Worm (Caenorhabditis elegans) whole organism, L1 larva: Measurements from ENCODE around the gene F21D9.2.

Experiments used
- C04F5.9 ChIP-seq: sonication (generic microtip); optimal IDR thresholded peaks from 2 replicates; lab custom pipeline; 2016; ENCODE audit warnings: missing genetic modification characterization, missing compliant biosample characterization
- C16A3.4 ChIP-seq: fragments of 150-350 bp; optimal IDR thresholded peaks from 2 replicates; lab custom pipeline; 2014; ENCODE audit warnings: missing biosample characterization, missing genetic modification characterization
- F16B12.6 ChIP-seq: fragments of 150-350 bp; optimal IDR thresholded peaks from 2 replicates; lab custom pipeline; 2014; ENCODE audit warnings: missing biosample characterization, missing genetic modification characterization
- Y116A8C.19 ChIP-seq: sonication (generic microtip); optimal IDR thresholded peaks from 2 replicates; lab custom pipeline; 2016; ENCODE audit warnings: missing compliant biosample characterization, missing genetic modification characterization, borderline replicate concordance
- aha-1 ChIP-seq: fragments of 150-350 bp; optimal IDR thresholded peaks from 2 replicates; lab custom pipeline; 2014; ENCODE audit warnings: missing biosample characterization, missing genetic modification characterization
- alr-1 ChIP-seq: fragments of 200-800 bp; sonication (Bioruptor generic); optimal IDR thresholded peaks from 2 replicates; lab custom pipeline; 2018; ENCODE audit warnings: borderline replicate concordance, mild to moderate bottlenecking, missing genetic modification characterization, missing compliant biosample characterization
- blmp-1 ChIP-seq: fragments of 150-350 bp; optimal IDR thresholded peaks from 2 replicates; lab custom pipeline; 2014; ENCODE audit warnings: missing biosample characterization, missing genetic modification characterization
- ceh-82 ChIP-seq, 3 experiments: fragments of 150-350 bp in 1 of 3; sonication (generic microtip) in 2 of 3; optimal IDR thresholded peaks; 2 replicates each; lab custom pipeline; 2014 to 2017; ENCODE audit warnings: missing biosample characterization in 3 of 3, missing genetic modification characterization in 3 of 3
- ceh-90 ChIP-seq: sonication (generic microtip); optimal IDR thresholded peaks from 2 replicates; lab custom pipeline; 2016; ENCODE audit warnings: missing genetic modification characterization, missing compliant biosample characterization
- dsc-1 ChIP-seq: sonication (generic microtip); optimal IDR thresholded peaks from 2 replicates; lab custom pipeline; 2016; ENCODE audit warnings: mild to moderate bottlenecking, missing genetic modification characterization, missing compliant biosample characterization
- egl-13 ChIP-seq: sonication (generic microtip); optimal IDR thresholded peaks from 2 replicates; lab custom pipeline; 2016; ENCODE audit warnings: missing genotype, missing genetic modification reagents, missing genetic modification characterization, missing compliant biosample characterization
- egl-27 ChIP-seq, 2 experiments: fragments of 150-350 bp in 1 of 2; sonication (generic microtip); optimal IDR thresholded peaks; 3 replicates each; lab custom pipeline; 2017 to 2018; ENCODE audit warnings: missing biosample characterization in 2 of 2, missing genetic modification characterization in 2 of 2, missing genetic modification reagents in 2 of 2
- elt-2 ChIP-seq: sonication (generic microtip); optimal IDR thresholded peaks from 2 replicates; lab custom pipeline; 2016; ENCODE audit warnings: missing genetic modification characterization, mild to moderate bottlenecking, inconsistent platforms, missing compliant biosample characterization, missing genetic modification reagents
- elt-3 ChIP-seq, 6 experiments: fragments of 150-350 bp in 1 of 6; sonication (generic microtip); optimal IDR thresholded peaks; 2 replicates each; lab custom pipeline; 2017 to 2018; ENCODE audit warnings: missing biosample characterization in 6 of 6, missing genetic modification characterization in 6 of 6, inconsistent platforms in 1 of 6
- fkh-10 ChIP-seq: sonication (generic microtip); optimal IDR thresholded peaks from 2 replicates; lab custom pipeline; 2017; ENCODE audit warnings: missing biosample characterization, missing genetic modification reagents, missing genetic modification characterization
- fkh-8 ChIP-seq: sonication (generic microtip); optimal IDR thresholded peaks from 2 replicates; lab custom pipeline; 2016; ENCODE audit warnings: mild to moderate bottlenecking, missing genetic modification characterization, missing compliant biosample characterization
- grh-1 ChIP-seq: fragments of 200-800 bp; sonication (Bioruptor generic); IDR thresholded peaks from 2 replicates; pipeline ENCODE4 v1.3.6; 2022; ENCODE audit warnings: missing genetic modification reagents, missing genetic modification characterization, missing compliant biosample characterization
- hlh-17 ChIP-seq: fragments of 200-800 bp; sonication (Bioruptor generic); optimal IDR thresholded peaks from 2 replicates; lab custom pipeline; 2018; ENCODE audit warnings: missing genetic modification characterization, mild to moderate bottlenecking, missing compliant biosample characterization, moderate library complexity, borderline replicate concordance
- irx-1 ChIP-seq: sonication (generic microtip); optimal IDR thresholded peaks from 2 replicates; lab custom pipeline; 2016; ENCODE audit warnings: missing genetic modification characterization, missing compliant biosample characterization
- isw-1 ChIP-seq: fragments of 200-800 bp; sonication (Bioruptor generic); IDR thresholded peaks from 2 replicates; pipeline ENCODE4 v1.3.6; 2022; ENCODE audit warnings: missing genetic modification characterization, missing compliant biosample characterization
- jun-1 ChIP-seq: fragments of 150-350 bp; optimal IDR thresholded peaks from 2 replicates; lab custom pipeline; 2014; ENCODE audit warnings: missing biosample characterization, missing genetic modification reagents, missing genetic modification characterization
- lin-13 ChIP-seq: fragments of 150-350 bp; optimal IDR thresholded peaks from 2 replicates; lab custom pipeline; 2014; ENCODE audit warnings: missing biosample characterization, missing genetic modification reagents, missing genetic modification characterization
- lin-15B ChIP-seq: fragments of 150-350 bp; sonication (generic microtip); optimal IDR thresholded peaks from 3 replicates; lab custom pipeline; 2014; ENCODE audit warnings: missing biosample characterization, missing genetic modification characterization
- lin-39 ChIP-seq: fragments of 150-350 bp; optimal IDR thresholded peaks from 2 replicates; lab custom pipeline; 2014; ENCODE audit warnings: missing biosample characterization, missing genetic modification reagents, missing genetic modification characterization
- lir-3 ChIP-seq: sonication (generic microtip); optimal IDR thresholded peaks from 2 replicates; lab custom pipeline; 2016; ENCODE audit warnings: mild to moderate bottlenecking, missing genetic modification characterization, moderate library complexity, missing compliant biosample characterization; ENCODE audit not compliant: poor library complexity
- mdl-1 ChIP-seq, 2 experiments: fragments of 150-350 bp; optimal IDR thresholded peaks; 2 replicates each; lab custom pipeline; 2014 to 2017; ENCODE audit warnings: missing biosample characterization in 2 of 2, missing genetic modification characterization in 2 of 2, inconsistent platforms in 1 of 2
- nhr-11 ChIP-seq: fragments of 150-350 bp; optimal IDR thresholded peaks from 2 replicates; lab custom pipeline; 2014; ENCODE audit warnings: missing biosample characterization, missing genetic modification characterization
- nhr-19 ChIP-seq: fragments of 200-800 bp; sonication (Bioruptor generic); conservative IDR thresholded peaks from 2 replicates; pipeline ENCODE4 v1.3.6; 2022; ENCODE audit warnings: missing genetic modification characterization, missing compliant biosample characterization
- nhr-237 ChIP-seq: fragments of 150-350 bp; optimal IDR thresholded peaks from 2 replicates; lab custom pipeline; 2014; ENCODE audit warnings: missing biosample characterization, missing genetic modification characterization
- nhr-28 ChIP-seq: fragments of 150-350 bp; optimal IDR thresholded peaks from 2 replicates; lab custom pipeline; 2014; ENCODE audit warnings: missing biosample characterization, missing genetic modification characterization
- nhr-76 ChIP-seq: sonication (generic microtip); optimal IDR thresholded peaks from 2 replicates; lab custom pipeline; 2017; ENCODE audit warnings: missing biosample characterization, missing genetic modification characterization
- nhr-84 ChIP-seq: sonication (generic microtip); optimal IDR thresholded peaks from 2 replicates; lab custom pipeline; 2017; ENCODE audit warnings: missing biosample characterization, missing genetic modification characterization
- pax-3 ChIP-seq: fragments of 200-800 bp; sonication (Bioruptor generic); optimal IDR thresholded peaks from 2 replicates; lab custom pipeline; 2018; ENCODE audit warnings: mild to moderate bottlenecking, missing genetic modification characterization, moderate library complexity, missing compliant biosample characterization
- rnt-1 ChIP-seq: sonication (generic microtip); optimal IDR thresholded peaks from 2 replicates; lab custom pipeline; 2016; ENCODE audit warnings: mild to moderate bottlenecking, missing genetic modification characterization, moderate library complexity, missing compliant biosample characterization
- sox-4 ChIP-seq: sonication (generic microtip); optimal IDR thresholded peaks from 2 replicates; lab custom pipeline; 2016; ENCODE audit warnings: missing genetic modification characterization, missing compliant biosample characterization
- sup-37 ChIP-seq: fragments of 200-800 bp; sonication (Bioruptor generic); optimal IDR thresholded peaks from 2 replicates; lab custom pipeline; 2018; ENCODE audit warnings: mild to moderate bottlenecking, missing genetic modification characterization, missing compliant biosample characterization
- unc-62 ChIP-seq: fragments of 150-350 bp; optimal IDR thresholded peaks from 2 replicates; lab custom pipeline; 2014; ENCODE audit warnings: missing biosample characterization, missing genetic modification reagents, missing genetic modification characterization
- xbp-1 ChIP-seq: sonication (generic microtip); optimal IDR thresholded peaks from 2 replicates; lab custom pipeline; 2016; ENCODE audit warnings: missing genetic modification characterization, missing compliant biosample characterization
- ztf-4 ChIP-seq: fragments of 150-350 bp; optimal IDR thresholded peaks from 2 replicates; lab custom pipeline; 2014; ENCODE audit warnings: missing biosample characterization, missing genetic modification characterization

F21D9.2 gene

ce11 chrV:19237204-19237603 is 25.0 kb downstream of the F21D9.2 start, which contains the start of gene fbxb-2:
TSS of gene fbxb-2 (minus strand) at chrV:19237304.
- TF ChIP-seq C16A3.4 (tag; lab: Kevin White, UChicago), result no peak
- no peak for TF ChIP-seq nhr-19 (GFP tag; lab: Robert Waterston, UW)
- TF ChIP-seq fkh-8 (tag; lab: Kevin White, UChicago), result no peak
- no peak for TF ChIP-seq irx-1
- TF ChIP-seq alr-1 (tag; lab: Kevin White, UChicago), result no peak
- no peak for TF ChIP-seq xbp-1
- TF ChIP-seq sup-37 (GFP tag; lab: Kevin White, UChicago), result no peak
- TF ChIP-seq lin-39, result no peak
- TF ChIP-seq Y116A8C.19 (tag; lab: Kevin White, UChicago), result no peak
- no peak for TF ChIP-seq egl-27 (tag; optimal IDR thresholded peaks at IDR 0.05; lab: Kevin White, UChicago)
- no peak for TF ChIP-seq unc-62 (GFP tag; lab: Kevin White, UChicago)
- no peak for TF ChIP-seq rnt-1
- TF ChIP-seq egl-13 (tag; lab: Kevin White, UChicago), result no peak
- TF ChIP-seq mdl-1 (tag; optimal IDR thresholded peaks at IDR 0.05; lab: Kevin White, UChicago), result no peak
- no peak for TF ChIP-seq nhr-11 (tag; lab: Kevin White, UChicago)
- no peak for TF ChIP-seq C04F5.9 (tag; lab: Kevin White, UChicago)

ce11 chrV:19233469-19233868 is 28.8 kb downstream of the F21D9.2 start, which contains the start of gene fbxb-116:
TSS of gene fbxb-116 (plus strand) at chrV:19233769.
- TF ChIP-seq aha-1 (no peak), nhr-76 (no peak), fkh-10 (no peak), dsc-1 (tag; lab: Kevin White, UChicago) (no peak), sox-4 (no peak), pax-3 (no peak)

ce11 chrV:19231167-19231566 is 31.1 kb downstream of the F21D9.2 start:
- TF ChIP-seq C04F5.9 (tag; lab: Kevin White, UChicago) (no peak), nhr-84 (tag; lab: Kevin White, UChicago) (no peak), lin-15B (no peak), nhr-237 (tag; lab: Kevin White, UChicago) (no peak), ztf-4 (tag; lab: Kevin White, UChicago) (no peak), isw-1 (GFP tag; lab: Robert Waterston, UW) (no peak), egl-27 (tag; optimal IDR thresholded peaks at IDR 0.05; lab: Kevin White, UChicago) (no peak), ceh-82 (tag; optimal IDR thresholded peaks at IDR 0.05; lab: Kevin White, UChicago) (no peak), lin-13 (GFP tag; lab: Kevin White, UChicago) (no peak), grh-1 (GFP tag; lab: Robert Waterston, UW) (no peak; the same call in 1 of the 2 replicates), hlh-17 (GFP tag; lab: Kevin White, UChicago) (no peak), ceh-90 (no peak), lin-39 (no peak), alr-1 (tag; lab: Kevin White, UChicago) (no peak), lir-3 (tag; lab: Kevin White, UChicago) (no peak), F16B12.6 (tag; lab: Kevin White, UChicago) (no peak)

ce11 chrV:19230413-19230812 is 31.8 kb downstream of the F21D9.2 start, which contains the start of gene sqst-3:
TSS of gene sqst-3 (plus strand) at chrV:19230782.
- TF ChIP-seq ceh-90 (no peak), elt-2 (peak; percentile 89), jun-1 (tag; lab: Kevin White, UChicago) (peak; percentile 20), fkh-10 (no peak), elt-3 (tag; optimal IDR thresholded peaks at IDR 0.05; lab: Kevin White, UChicago) (no peak), nhr-28 (tag; lab: Kevin White, UChicago) (no peak), egl-13 (tag; lab: Kevin White, UChicago) (no peak), blmp-1 (tag; lab: Kevin White, UChicago) (no peak)
